Worm (Caenorhabditis elegans): ENCODE results near the gene str-250.

The str-250 gene

ce11 chrV:13880163-13880562 lies 38.3 kb upstream of the str-250 start (continued):
- TF ChIP-seq sox-4 (tag; optimal IDR thresholded peaks at IDR 0.05) (no peak), unc-98 (GFP tag; IDR thresholded peaks at IDR 0.05) (no peak), ceh-88 (GFP tag; IDR thresholded peaks at IDR 0.05) (no peak), zip-4 (GFP tag; optimal IDR thresholded peaks at IDR 0.05) (no peak), fos-1 (tag; optimal IDR thresholded peaks at IDR 0.05) (no peak), egl-27 (tag; optimal IDR thresholded peaks at IDR 0.05) (no peak), ces-1 (GFP tag; optimal IDR thresholded peaks at IDR 0.05) (no peak), C16A3.4 (tag; optimal IDR thresholded peaks at IDR 0.05) (no peak), mef-2 (tag; optimal IDR thresholded peaks at IDR 0.05) (no peak), C04F5.9 (tag; optimal IDR thresholded peaks at IDR 0.05) (no peak), nhr-77 (tag; optimal IDR thresholded peaks at IDR 0.05) (no peak), nhr-76 (tag; optimal IDR thresholded peaks at IDR 0.05) (no peak), lin-14 (GFP tag; optimal IDR thresholded peaks at IDR 0.05) (peak; percentile 58), lin-35 (GFP tag; optimal IDR thresholded peaks at IDR 0.05) (peak; percentile 19 to 55), nhr-237 (tag; optimal IDR thresholded peaks at IDR 0.05) (no peak), dpl-1 (GFP tag; optimal IDR thresholded peaks at IDR 0.05) (peak; percentile 6 to 62 (median 56)), tlp-1 (tag; optimal IDR thresholded peaks at IDR 0.05) (no peak), swsn-7 (tag; optimal IDR thresholded peaks at IDR 0.05) (no peak), nhr-12 (tag; optimal IDR thresholded peaks at IDR 0.05) (no peak), ceh-90 (tag; optimal IDR thresholded peaks at IDR 0.05) (no peak), aha-1 (tag; optimal IDR thresholded peaks at IDR 0.05) (no peak), hpl-2 (GFP tag; optimal IDR thresholded peaks at IDR 0.05) (no peak), aly-2 (tag; optimal IDR thresholded peaks at IDR 0.05) (no peak), efl-1 (optimal IDR thresholded peaks at IDR 0.05) (peak; percentile 39 to 54), efl-1 (GFP tag; optimal IDR thresholded peaks at IDR 0.05 in 1 of 2) (peak; percentile 57 to 87), mdl-1 (tag; optimal IDR thresholded peaks at IDR 0.05) (no peak)

ce11 chrV:13880607-13881006 lies 37.8 kb upstream of the str-250 start, which contains the start of gene T22G5.3:
Gene T22G5.3, plus strand, starts transcription at chrV:13880907.
- TF ChIP-seq mab-9 (GFP tag; IDR thresholded peaks at IDR 0.05), result no peak
- no peak for TF ChIP-seq snu-23 (GFP tag; optimal IDR thresholded peaks at IDR 0.05)
- TF ChIP-seq pag-3 (tag; optimal IDR thresholded peaks at IDR 0.05; ENCODE audit: borderline replicate concordance, insufficient read depth), result no peak
- no peak for TF ChIP-seq lir-3 (tag; optimal IDR thresholded peaks at IDR 0.05; ENCODE audit: poor library complexity)
- no peak for TF ChIP-seq rnt-1 (tag; optimal IDR thresholded peaks at IDR 0.05)
- no peak for TF ChIP-seq pax-3 (tag; optimal IDR thresholded peaks at IDR 0.05)
- TF ChIP-seq ama-1 (optimal IDR thresholded peaks at IDR 0.05), result no peak
- no peak for TF ChIP-seq skn-1 (tag; optimal IDR thresholded peaks at IDR 0.05)
- no peak for TF ChIP-seq nhr-76 (tag; optimal IDR thresholded peaks at IDR 0.05)
- TF ChIP-seq Y116A8C.19 (tag; optimal IDR thresholded peaks at IDR 0.05; ENCODE audit: borderline replicate concordance), result no peak
- no peak for TF ChIP-seq alr-1 (tag; optimal IDR thresholded peaks at IDR 0.05; ENCODE audit: borderline replicate concordance)
- TF ChIP-seq nhr-12 (tag; optimal IDR thresholded peaks at IDR 0.05), result no peak
- TF ChIP-seq mep-1 (tag; optimal IDR thresholded peaks at IDR 0.05), result no peak
- TF ChIP-seq elt-3 (tag; optimal IDR thresholded peaks at IDR 0.05), result no peak
- no peak for TF ChIP-seq zip-4 (GFP tag; optimal IDR thresholded peaks at IDR 0.05)
- TF ChIP-seq unc-62 (GFP tag; optimal IDR thresholded peaks at IDR 0.05), result no peak
- no peak for TF ChIP-seq lsy-2 (tag; optimal IDR thresholded peaks at IDR 0.05)
- no peak for TF ChIP-seq nhr-84 (tag; optimal IDR thresholded peaks at IDR 0.05)
- TF ChIP-seq pqm-1 (tag; optimal IDR thresholded peaks at IDR 0.05), result no peak
- TF ChIP-seq fkh-4 (tag; optimal IDR thresholded peaks at IDR 0.05; ENCODE audit: borderline replicate concordance), result no peak

Data from whole organism, L1 larva.